Fruit fly (Drosophila melanogaster) whole organism, prepupa: ENCODE data around the gene CG13116.
A peak's percentile ranks its signal among the peaks of the same experiment; 100 is the strongest.

Experiments used
- CG10669 ChIP-seq: fragments of 200-800 bp; sonication (Bioruptor generic); optimal IDR thresholded peaks from 3 replicates; lab custom pipeline; 2018; ENCODE audit warnings: missing biosample characterization, mild to moderate bottlenecking, missing genetic modification characterization, moderate library complexity
- CG1621 ChIP-seq: fragments of 200-800 bp; sonication (Bioruptor generic); optimal IDR thresholded peaks from 3 replicates; lab custom pipeline; 2018; ENCODE audit warnings: missing biosample characterization, mild to moderate bottlenecking, missing genetic modification characterization
- CG6854 ChIP-seq: fragments of 200-800 bp; sonication (Bioruptor generic); optimal IDR thresholded peaks from 2 replicates; lab custom pipeline; 2017; ENCODE audit warnings: missing biosample characterization, mild to moderate bottlenecking, missing genetic modification characterization
- CG8632 ChIP-seq: fragments of 200-800 bp; sonication (Bioruptor generic); optimal IDR thresholded peaks from 3 replicates; lab custom pipeline; 2016; ENCODE audit warnings: missing biosample characterization, missing genetic modification characterization
- Eip78C ChIP-seq: fragments of 200-800 bp; sonication (Bioruptor generic); peaks from one replicate; lab custom pipeline; 2016; ENCODE audit warnings: missing biosample characterization, missing genetic modification characterization
- Eip93F ChIP-seq: fragments of 200-800 bp; sonication (Bioruptor generic); optimal IDR thresholded peaks from 2 replicates; lab custom pipeline; 2016; ENCODE audit warnings: missing biosample characterization, mild to moderate bottlenecking, missing genetic modification characterization
- Hr39 ChIP-seq: fragments of 200-800 bp; sonication (Bioruptor generic); optimal IDR thresholded peaks from 2 replicates; lab custom pipeline; 2016; ENCODE audit warnings: missing biosample characterization, missing genetic modification characterization
- Hr4 ChIP-seq: fragments of 200-800 bp; sonication (Bioruptor generic); optimal IDR thresholded peaks from 3 replicates; lab custom pipeline; 2016; ENCODE audit warnings: missing biosample characterization, missing genetic modification characterization
- Met ChIP-seq: fragments of 200-800 bp; sonication (Bioruptor generic); optimal IDR thresholded peaks from 3 replicates; lab custom pipeline; 2016; ENCODE audit warnings: missing biosample characterization, missing genetic modification characterization
- acj6 ChIP-seq: fragments of 200-800 bp; sonication (Bioruptor generic); optimal IDR thresholded peaks from 3 replicates; lab custom pipeline; 2016; ENCODE audit warnings: missing biosample characterization, missing genetic modification characterization
- fd59A ChIP-seq: fragments of 200-800 bp; sonication (Bioruptor generic); optimal IDR thresholded peaks from 2 replicates; lab custom pipeline; 2017; ENCODE audit warnings: missing biosample characterization, mild to moderate bottlenecking, missing genetic modification characterization, missing genetic modification reagents
- fd85E ChIP-seq: fragments of 200-800 bp; sonication (Bioruptor generic); optimal IDR thresholded peaks from 3 replicates; lab custom pipeline; 2016; ENCODE audit warnings: missing biosample characterization, missing genetic modification characterization
- fkh ChIP-seq: fragments of 200-800 bp; sonication (Bioruptor generic); optimal IDR thresholded peaks from 3 replicates; lab custom pipeline; 2017; ENCODE audit warnings: missing biosample characterization, mild to moderate bottlenecking, missing genetic modification characterization, moderate library complexity
- spab ChIP-seq: fragments of 200-800 bp; sonication (Bioruptor generic); optimal IDR thresholded peaks from 2 replicates; lab custom pipeline; 2017; ENCODE audit warnings: missing biosample characterization, mild to moderate bottlenecking, missing genetic modification characterization, missing genetic modification reagents

- TF ChIP-seq CG10669 (GFP tag; lab: Kevin White, UChicago) (no peak), CG8632 (GFP tag; lab: Kevin White, UChicago) (no peak), acj6 (GFP tag; lab: Kevin White, UChicago) (no peak), Hr4 (GFP tag; lab: Kevin White, UChicago) (no peak), spab (no peak), CG6854 (GFP tag; lab: Kevin White, UChicago) (peak; percentile 36), fd59A (GFP tag; lab: Kevin White, UChicago) (no peak), CG1621 (no peak), Eip78C (GFP tag; lab: Kevin White, UChicago) (peak; percentile 69), Hr39 (GFP tag; lab: Kevin White, UChicago) (no peak), Eip93F (GFP tag; lab: Kevin White, UChicago) (no peak), fkh (GFP tag; lab: Kevin White, UChicago) (peak; percentile 60), fd85E (GFP tag; lab: Kevin White, UChicago) (peak; percentile 3), Met (GFP tag; lab: Kevin White, UChicago) (peak; percentile 9)
Measured at dm6 chr2L:9705872-9706317, 23.8 kb upstream of the CG13116 start, which contains the start of gene CG31710.
